Worm (Caenorhabditis elegans) whole organism, L4/young adult: ENCODE measurements around the gene F36A4.2.

ENCODE experiments used
- W03F9.2 ChIP-seq: fragments of 150-350 bp; optimal IDR thresholded peaks from 2 replicates; lab custom pipeline; 2014; ENCODE audit warnings: missing biosample characterization, missing genetic modification characterization
- him-1 ChIP-seq: sonication (generic microtip); optimal IDR thresholded peaks from 2 replicates; lab custom pipeline; 2016; ENCODE audit warnings: missing genotype, missing genetic modification reagents, missing genetic modification characterization, missing compliant biosample characterization

- no peak for TF ChIP-seq W03F9.2 (tag; lab: Kevin White, UChicago)
- TF ChIP-seq him-1, result no peak
Observed at ce11 chrIV:4264649-4265048, 6.4 kb upstream of the F36A4.2 start.
